Fruit fly (Drosophila melanogaster): ENCODE measurements around the gene AhcyL2.
"Not testable (repeated sequence)": the region's sequence is repeated elsewhere in the genome, so short reads cannot be mapped to it uniquely, and the experiment has no call there.

DNA sequence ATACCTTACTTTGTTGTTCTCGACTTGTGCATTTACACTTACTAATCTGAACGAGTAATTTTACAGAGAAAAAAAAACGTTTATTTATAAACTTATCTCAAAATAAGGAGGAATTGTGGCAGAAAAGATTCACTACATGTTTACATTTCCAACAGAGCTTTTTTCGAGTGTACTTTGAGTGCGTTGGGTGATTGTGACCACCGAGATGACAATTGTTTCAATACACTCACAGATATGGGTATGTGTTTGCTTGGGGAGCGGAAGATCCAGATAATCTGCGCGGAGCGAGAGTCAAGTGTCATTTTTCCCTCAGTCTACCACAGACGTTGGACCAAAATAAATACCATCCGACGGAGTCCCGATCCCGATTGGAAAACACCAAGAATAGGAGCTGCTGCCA, 10.8 kb upstream of the AhcyL2 start, which contains the start of gene CG31274:
- TF ChIP-seq Crg-1 (GFP tag; optimal IDR thresholded peaks at IDR 0.05); Hr96 (GFP tag; optimal IDR thresholded peaks at IDR 0.05); pad (GFP tag; optimal IDR thresholded peaks at IDR 0.05); kay (GFP tag; ENCODE audit: borderline replicate concordance); CG14711 (tag; optimal IDR thresholded peaks at IDR 0.05); Mnt (GFP tag; optimal IDR thresholded peaks at IDR 0.05); toe (GFP tag; optimal IDR thresholded peaks at IDR 0.05); CG33017 (tag; optimal IDR thresholded peaks at IDR 0.05); tj (GFP tag; optimal IDR thresholded peaks at IDR 0.05); CG7101 (tag; optimal IDR thresholded peaks at IDR 0.05): not testable (repeated sequence)

Data from whole organism, adult.